Fruit fly (Drosophila melanogaster) whole organism, embryonic: ENCODE results near the gene Rab40.

Experiments used
- Atf6 ChIP-seq: fragments of 200-800 bp; sonication (Bioruptor generic); IDR thresholded peaks from 2 replicates; pipeline ENCODE4 v1.3.6; 2022; ENCODE audit warnings: missing biosample characterization, missing genetic modification characterization
- C15 ChIP-seq: fragments of 200-800 bp; sonication (Bioruptor generic); IDR thresholded peaks from 3 replicates; pipeline ENCODE4 v1.3.6; 2022; ENCODE audit warnings: missing biosample characterization, missing genetic modification characterization
- CG1024 ChIP-seq: fragments of 200-800 bp; sonication (Bioruptor generic); IDR thresholded peaks from 2 replicates; pipeline ENCODE4 v1.3.6; 2022; ENCODE audit warnings: missing biosample characterization, missing genetic modification characterization
- CG10654 ChIP-seq: fragments of 200-800 bp; sonication (Bioruptor generic); optimal IDR thresholded peaks from 2 replicates; lab custom pipeline; 2016; ENCODE audit warnings: missing biosample characterization, missing genetic modification characterization
- CG10959 ChIP-seq: fragments of 200-800 bp; sonication (Bioruptor generic); IDR thresholded peaks from 2 replicates; pipeline ENCODE4 v1.3.6; 2022; ENCODE audit warnings: missing biosample characterization, missing genetic modification characterization
- CG11247 ChIP-seq: fragments of 200-800 bp; sonication (Bioruptor generic); IDR thresholded peaks from 2 replicates; pipeline ENCODE4 v1.3.6; 2022; ENCODE audit warnings: missing biosample characterization, missing genetic modification characterization
- CG12071 ChIP-seq: fragments of 200-800 bp; sonication (Bioruptor generic); optimal IDR thresholded peaks from 3 replicates; lab custom pipeline; 2018; ENCODE audit warnings: missing biosample characterization, mild to moderate bottlenecking, missing genetic modification characterization
- CG14441 ChIP-seq: fragments of 200-800 bp; sonication (Bioruptor generic); IDR thresholded peaks from 2 replicates; pipeline ENCODE4 v1.3.6; 2022; ENCODE audit warnings: missing biosample characterization, missing genetic modification characterization
- CG16863 ChIP-seq: fragments of 200-800 bp; sonication (Bioruptor generic); optimal IDR thresholded peaks from 3 replicates; lab custom pipeline; 2016; ENCODE audit warnings: missing biosample characterization, missing genetic modification characterization
- CG17361 ChIP-seq: fragments of 200-800 bp; sonication (Bioruptor generic); IDR thresholded peaks from 3 replicates; pipeline ENCODE4 v1.3.6; 2022; ENCODE audit warnings: missing biosample characterization, missing genetic modification characterization
- CG18764 ChIP-seq: fragments of 200-800 bp; sonication (Bioruptor generic); optimal IDR thresholded peaks from 3 replicates; lab custom pipeline; 2016; ENCODE audit warnings: missing biosample characterization, missing genetic modification characterization
- CG2129 ChIP-seq: fragments of 200-800 bp; sonication (Bioruptor generic); IDR thresholded peaks from 2 replicates; pipeline ENCODE4 v1.3.6; 2022; ENCODE audit warnings: missing biosample characterization, missing genetic modification characterization; ENCODE audit not compliant: partially characterized antibody
- CG2199 ChIP-seq: fragments of 200-800 bp; sonication (Bioruptor generic); IDR thresholded peaks from 3 replicates; pipeline ENCODE4 v1.3.6; 2022; ENCODE audit warnings: missing biosample characterization, missing genetic modification characterization
- CG31224 ChIP-seq: fragments of 200-800 bp; sonication (Bioruptor generic); IDR thresholded peaks from 2 replicates; pipeline ENCODE4 v1.3.6; 2022; ENCODE audit warnings: missing biosample characterization, missing genetic modification characterization
- CG32767 ChIP-seq: fragments of 200-800 bp; sonication (Bioruptor generic); IDR thresholded peaks from 2 replicates; pipeline ENCODE4 v1.3.6; 2022; ENCODE audit warnings: missing biosample characterization, missing genetic modification characterization
- CG3726 ChIP-seq: fragments of 200-800 bp; sonication (Bioruptor generic); IDR thresholded peaks from 3 replicates; pipeline ENCODE4, ENCODE4 v1.3.6; 2022; ENCODE audit warnings: missing biosample characterization, missing genetic modification characterization
- CG3995 ChIP-seq: fragments of 200-800 bp; sonication (Bioruptor generic); optimal IDR thresholded peaks from 3 replicates; lab custom pipeline; 2016; ENCODE audit warnings: missing biosample characterization, missing genetic modification characterization
- CG4730 ChIP-seq: fragments of 200-800 bp; sonication (Bioruptor generic); IDR thresholded peaks from 2 replicates; pipeline ENCODE4 v1.3.6; 2022; ENCODE audit warnings: missing biosample characterization, missing genetic modification characterization
- CG6765 ChIP-seq: fragments of 200-800 bp; sonication (Bioruptor generic); optimal IDR thresholded peaks from 3 replicates; lab custom pipeline; 2017; ENCODE audit warnings: missing biosample characterization, mild to moderate bottlenecking, missing genetic modification characterization
- CG8924 ChIP-seq: fragments of 200-800 bp; optimal IDR thresholded peaks from 3 replicates; lab custom pipeline; 2019; ENCODE audit warnings: missing biosample characterization, mild to moderate bottlenecking, missing genetic modification characterization, moderate library complexity
- Dfd ChIP-seq, 2 experiments: fragments of >200 bp; optimal IDR thresholded peaks; 2 replicates each; lab custom pipeline; 2017; ENCODE audit warnings: missing biosample characterization in 2 of 2, missing genetic modification characterization in 2 of 2
- ERR ChIP-seq: fragments of 200-800 bp; sonication (Bioruptor generic); optimal IDR thresholded peaks from 2 replicates; lab custom pipeline; 2016; ENCODE audit warnings: missing biosample characterization, missing genetic modification characterization
- Elba2 ChIP-seq: fragments of 200-800 bp; sonication (Bioruptor generic); optimal IDR thresholded peaks from 3 replicates; lab custom pipeline; 2016; ENCODE audit warnings: missing biosample characterization, missing genetic modification characterization
- Hey ChIP-seq: fragments of 200-800 bp; sonication (Bioruptor generic); optimal IDR thresholded peaks from 3 replicates; lab custom pipeline; 2018; ENCODE audit warnings: missing biosample characterization, mild to moderate bottlenecking, missing genetic modification characterization
- Jarid2 ChIP-seq: fragments of 200-800 bp; sonication (Bioruptor generic); optimal IDR thresholded peaks from 3 replicates; lab custom pipeline; 2017; ENCODE audit warnings: mild to moderate bottlenecking, missing biosample characterization, missing genetic modification reagents, missing genetic modification characterization
- NFAT ChIP-seq: fragments of 200-800 bp; sonication (Bioruptor generic); IDR thresholded peaks from 2 replicates; pipeline ENCODE4 v1.3.6; 2022; ENCODE audit warnings: missing biosample characterization, missing genetic modification characterization
- Oli ChIP-seq: fragments of 200-800 bp; sonication (Bioruptor generic); optimal IDR thresholded peaks from 2 replicates; lab custom pipeline; 2018; ENCODE audit warnings: missing biosample characterization, mild to moderate bottlenecking, missing genetic modification characterization, moderate library complexity
- Pdp1 ChIP-seq, 2 experiments: fragments of 200-800 bp; sonication (Bioruptor generic); optimal IDR thresholded peaks; 3 replicates each; lab custom pipeline; 2016; ENCODE audit warnings: missing biosample characterization in 2 of 2, missing genetic modification characterization in 2 of 2, mild to moderate bottlenecking in 1 of 2, moderate library complexity in 1 of 2
- Ravus ChIP-seq: fragments of 200-800 bp; sonication (Bioruptor generic); IDR thresholded peaks from 2 replicates; pipeline ENCODE4 v1.3.6; 2022; ENCODE audit warnings: missing biosample characterization, missing genetic modification characterization
- TFAM ChIP-seq: fragments of 200-800 bp; sonication (Bioruptor generic); optimal IDR thresholded peaks from 2 replicates; lab custom pipeline; 2017; ENCODE audit warnings: missing biosample characterization, missing genetic modification characterization, inconsistent platforms
- Xrp1 ChIP-seq: fragments of 200-800 bp; sonication (Bioruptor generic); IDR thresholded peaks from 2 replicates; pipeline ENCODE4 v1.3.6; 2022; ENCODE audit warnings: missing biosample characterization, missing genetic modification characterization
- ara ChIP-seq: fragments of 200-800 bp; sonication (Bioruptor generic); IDR thresholded peaks from 2 replicates; pipeline ENCODE4 v1.3.6; 2022; ENCODE audit warnings: missing biosample characterization, missing genetic modification characterization
- ash1 ChIP-seq: fragments of 200-800 bp; sonication (Bioruptor generic); optimal IDR thresholded peaks from 2 replicates; lab custom pipeline; 2018; ENCODE audit warnings: missing biosample characterization, mild to moderate bottlenecking, missing genetic modification characterization
- ato ChIP-seq: fragments of 200-800 bp; sonication (Bioruptor generic); IDR thresholded peaks from 2 replicates; pipeline ENCODE4 v1.3.6; 2022; ENCODE audit warnings: missing biosample characterization, missing genetic modification characterization; ENCODE audit not compliant: partially characterized antibody
- bcd ChIP-seq: fragments of 200-800 bp; sonication (Bioruptor generic); optimal IDR thresholded peaks from 2 replicates; lab custom pipeline; 2017; ENCODE audit warnings: missing biosample characterization, mild to moderate bottlenecking, missing genetic modification characterization
- cad ChIP-seq: fragments of >200 bp; optimal IDR thresholded peaks from 2 replicates; lab custom pipeline; 2017; ENCODE audit warnings: missing biosample characterization, missing genetic modification characterization
- corto ChIP-seq: fragments of 200-800 bp; sonication (Bioruptor generic); optimal IDR thresholded peaks from 2 replicates; lab custom pipeline; 2016; ENCODE audit warnings: missing biosample characterization, mild to moderate bottlenecking, missing genetic modification characterization, moderate library complexity
- danr ChIP-seq: fragments of 200-800 bp; sonication (Bioruptor generic); IDR thresholded peaks from 2 replicates; pipeline ENCODE4 v1.3.6; 2022; ENCODE audit warnings: missing biosample characterization, missing genetic modification characterization
- emc ChIP-seq: fragments of 200-800 bp; sonication (Bioruptor generic); optimal IDR thresholded peaks from 2 replicates; lab custom pipeline; 2016; ENCODE audit warnings: missing biosample characterization, missing genetic modification characterization
- eve ChIP-seq, 2 experiments: fragments of >200 bp; optimal IDR thresholded peaks; 2 replicates each; lab custom pipeline; 2017; ENCODE audit warnings: missing biosample characterization in 2 of 2, missing genetic modification characterization in 2 of 2
- grau ChIP-seq: fragments of 200-800 bp; optimal IDR thresholded peaks from 3 replicates; lab custom pipeline; 2019; ENCODE audit warnings: missing biosample characterization, mild to moderate bottlenecking, missing genetic modification characterization, moderate library complexity
- hb ChIP-seq: fragments of 200-800 bp; sonication (Bioruptor generic); IDR thresholded peaks from 3 replicates; pipeline ENCODE4 v1.3.6; 2022; ENCODE audit warnings: missing biosample characterization, missing genetic modification characterization; ENCODE audit not compliant: partially characterized antibody
- kah ChIP-seq: fragments of 200-800 bp; sonication (Bioruptor generic); optimal IDR thresholded peaks from 2 replicates; lab custom pipeline; 2018; ENCODE audit warnings: missing biosample characterization, mild to moderate bottlenecking, missing genetic modification characterization
- kay ChIP-seq: fragments of 200-800 bp; sonication (Bioruptor generic); optimal IDR thresholded peaks from 2 replicates; lab custom pipeline; 2016; ENCODE audit warnings: missing biosample characterization, missing genetic modification characterization
- klu ChIP-seq: fragments of 200-800 bp; sonication (Bioruptor generic); IDR thresholded peaks from 2 replicates; pipeline ENCODE4 v1.3.6; 2022; ENCODE audit warnings: missing biosample characterization, missing genetic modification characterization
- mam ChIP-seq: fragments of 200-800 bp; sonication (Bioruptor generic); optimal IDR thresholded peaks from 3 replicates; lab custom pipeline; 2016; ENCODE audit warnings: missing biosample characterization, missing genetic modification characterization
- pita ChIP-seq: fragments of 200-800 bp; sonication (Bioruptor generic); optimal IDR thresholded peaks from 2 replicates; lab custom pipeline; 2017; ENCODE audit warnings: missing biosample characterization, mild to moderate bottlenecking, missing genetic modification characterization
- ro ChIP-seq: fragments of 200-800 bp; sonication (Bioruptor generic); IDR thresholded peaks from 2 replicates; pipeline ENCODE4 v1.3.6; 2022; ENCODE audit warnings: missing biosample characterization, missing genetic modification characterization
- sob ChIP-seq: fragments of 200-800 bp; sonication (Bioruptor generic); IDR thresholded peaks from 2 replicates; pipeline ENCODE4 v1.3.6; 2022; ENCODE audit warnings: missing biosample characterization, missing genetic modification characterization
- sug ChIP-seq: fragments of 200-800 bp; optimal IDR thresholded peaks from 2 replicates; lab custom pipeline; 2019; ENCODE audit warnings: missing biosample characterization, mild to moderate bottlenecking, missing genetic modification characterization, moderate library complexity
- tna ChIP-seq: fragments of 200-800 bp; sonication (Bioruptor generic); IDR thresholded peaks from 2 replicates; pipeline ENCODE4 v1.3.6; 2022; ENCODE audit warnings: missing biosample characterization, missing genetic modification characterization; ENCODE audit not compliant: partially characterized antibody
- zen2 ChIP-seq: fragments of 200-800 bp; sonication (Bioruptor generic); IDR thresholded peaks from 3 replicates; pipeline ENCODE4 v1.3.6; 2022; ENCODE audit warnings: missing biosample characterization, missing genetic modification characterization; ENCODE audit not compliant: partially characterized antibody

Gene Rab40

dm6 chrX:12469778-12470177 is 6.9 kb upstream of the Rab40 start (continued):
- TF ChIP-seq CG31224: 0 out of 2 replicates have a peak, but pooled peaks have one; percentile 8
- TF ChIP-seq NFAT: peak; percentile 59; the same call in 1 of the 2 replicates
- TF ChIP-seq eve (GFP tag; optimal IDR thresholded peaks at IDR 0.05; lab: Kevin White, UChicago): peak in 1 of 2 experiments; percentile 71
- peak in 1 of 2 experiments; percentile 44 for TF ChIP-seq Pdp1 (GFP tag; optimal IDR thresholded peaks at IDR 0.05; lab: Kevin White, UChicago)
- no peak for TF ChIP-seq CG12071
- TF ChIP-seq CG3995: peak; percentile 31
- TF ChIP-seq CG10654 (GFP tag; lab: Kevin White, UChicago): peak; percentile 13
- no peak for TF ChIP-seq tna (GFP tag; lab: Robert Waterston, UW)
- no peak for TF ChIP-seq kay (GFP tag; lab: Kevin White, UChicago)
- TF ChIP-seq ro: 0 out of 2 replicates have a peak, but pooled peaks have one; percentile 28
- no peak for TF ChIP-seq hb (GFP tag; lab: Robert Waterston, UW)
- TF ChIP-seq CG1024 (GFP tag; lab: Robert Waterston, UW): no peak
- peak; percentile 30; the same call in 1 of the 2 replicates for TF ChIP-seq CG11247
- TF ChIP-seq ERR: no peak
- TF ChIP-seq CG8924 (tag; lab: Kevin White, UChicago): peak; percentile 53
- TF ChIP-seq CG17361 (GFP tag; lab: Robert Waterston, UW): peak; percentile 73
- TF ChIP-seq ash1: no peak
- peak; percentile 60 for TF ChIP-seq grau (tag; lab: Kevin White, UChicago)
- peak; percentile 15 for TF ChIP-seq CG18764 (GFP tag; lab: Kevin White, UChicago)
- TF ChIP-seq cad (GFP tag; lab: Kevin White, UChicago): no peak
- TF ChIP-seq Oli (tag; lab: Kevin White, UChicago): peak; percentile 68
- TF ChIP-seq CG4730: peak; percentile 44; the same call in 1 of the 2 replicates
- TF ChIP-seq CG32767 (GFP tag; lab: Robert Waterston, UW): peak; percentile 34; the same call in 1 of the 2 replicates
- no peak for TF ChIP-seq kah (GFP tag; lab: Kevin White, UChicago)
- peak; percentile 62 for TF ChIP-seq mam (GFP tag; lab: Kevin White, UChicago)
- no peak for TF ChIP-seq ato (GFP tag; lab: Robert Waterston, UW)
- no peak for TF ChIP-seq Dfd (GFP tag; optimal IDR thresholded peaks at IDR 0.05; lab: Kevin White, UChicago)
- TF ChIP-seq CG14441 (GFP tag; lab: Robert Waterston, UW): peak; percentile 69
- peak; percentile 77 for TF ChIP-seq CG6765 (GFP tag; lab: Kevin White, UChicago)
- no peak for TF ChIP-seq emc
- no peak for TF ChIP-seq corto (GFP tag; lab: Kevin White, UChicago)
- TF ChIP-seq CG2199 (GFP tag; lab: Robert Waterston, UW): no peak
- no peak for TF ChIP-seq zen2
- TF ChIP-seq danr (GFP tag; lab: Robert Waterston, UW): no peak
- no peak for TF ChIP-seq TFAM
- TF ChIP-seq pita (GFP tag; lab: Kevin White, UChicago): no peak
- 0 out of 3 replicates have a peak, but pooled peaks have one; percentile 8 for TF ChIP-seq C15 (GFP tag; lab: Robert Waterston, UW)
- no peak; the same call in none of the 2 replicates for TF ChIP-seq sob (GFP tag; lab: Robert Waterston, UW)
- no peak for TF ChIP-seq CG16863 (GFP tag; lab: Kevin White, UChicago)
- TF ChIP-seq sug (tag; lab: Kevin White, UChicago): no peak
- peak; percentile 78 for TF ChIP-seq Atf6 (GFP tag; lab: Robert Waterston, UW)
- TF ChIP-seq bcd (GFP tag; lab: Kevin White, UChicago): peak; percentile 55
- TF ChIP-seq CG2129 (GFP tag; lab: Robert Waterston, UW): no peak
- TF ChIP-seq Ravus (GFP tag; lab: Robert Waterston, UW): 0 out of 2 replicates have a peak, but pooled peaks have one; percentile 4
- TF ChIP-seq CG3726: no peak
- TF ChIP-seq Hey (tag; lab: Kevin White, UChicago): no peak
- no peak for TF ChIP-seq Elba2 (GFP tag; lab: Kevin White, UChicago)
- no peak for TF ChIP-seq CG10959 (GFP tag; lab: Robert Waterston, UW)
- TF ChIP-seq klu (GFP tag; lab: Robert Waterston, UW): no peak
- TF ChIP-seq Xrp1: peak; percentile 51
- TF ChIP-seq ara (GFP tag; lab: Robert Waterston, UW): no peak
- TF ChIP-seq Jarid2 (GFP tag; lab: Kevin White, UChicago): no peak
